Fruit fly (Drosophila melanogaster) whole organism, embryonic: Measurements from ENCODE around the gene CG7304.
A peak's percentile ranks its signal among the peaks of the same experiment; 100 is the strongest.

Experiments used
- Abd-B ChIP-seq: fragments of 200-800 bp; sonication (Bioruptor generic); optimal IDR thresholded peaks from 2 replicates; lab custom pipeline; 2018; ENCODE audit warnings: missing biosample characterization, mild to moderate bottlenecking, missing genetic modification characterization, moderate library complexity
- Adf1 ChIP-seq: fragments of 200-800 bp; sonication (Bioruptor generic); IDR thresholded peaks from 2 replicates; pipeline ENCODE4 v1.3.6; 2022; ENCODE audit warnings: missing biosample characterization, missing genetic modification characterization
- Atf3 ChIP-seq: fragments of 200-800 bp; sonication (Bioruptor generic); optimal IDR thresholded peaks from 3 replicates; lab custom pipeline; 2016; ENCODE audit warnings: missing biosample characterization, missing genetic modification characterization
- CG1024 ChIP-seq: fragments of 200-800 bp; sonication (Bioruptor generic); IDR thresholded peaks from 2 replicates; pipeline ENCODE4 v1.3.6; 2022; ENCODE audit warnings: missing biosample characterization, missing genetic modification characterization
- CG10321 ChIP-seq: fragments of 200-800 bp; sonication (Bioruptor generic); IDR thresholded peaks from 2 replicates; pipeline ENCODE4 v1.3.6; 2022; ENCODE audit warnings: missing biosample characterization, missing genetic modification characterization
- CG10565 ChIP-seq: fragments of 200-800 bp; sonication (Bioruptor generic); optimal IDR thresholded peaks from 3 replicates; lab custom pipeline; 2016; ENCODE audit warnings: missing biosample characterization, mild to moderate bottlenecking, missing genetic modification characterization
- CG11093 ChIP-seq: fragments of 200-800 bp; sonication (Bioruptor generic); IDR thresholded peaks from 3 replicates; pipeline ENCODE4 v1.3.6; 2022; ENCODE audit warnings: missing biosample characterization, missing genetic modification characterization
- CG12299 ChIP-seq: fragments of 200-800 bp; sonication (Bioruptor generic); optimal IDR thresholded peaks from 2 replicates; lab custom pipeline; 2018; ENCODE audit warnings: missing biosample characterization, mild to moderate bottlenecking, missing genetic modification characterization
- CG12391 ChIP-seq: fragments of 200-800 bp; sonication (Bioruptor generic); optimal IDR thresholded peaks from 3 replicates; lab custom pipeline; 2018; ENCODE audit warnings: missing biosample characterization, mild to moderate bottlenecking, missing genetic modification characterization, moderate library complexity
- CG12659 ChIP-seq: fragments of 200-800 bp; sonication (Bioruptor generic); optimal IDR thresholded peaks from 3 replicates; lab custom pipeline; 2017; ENCODE audit warnings: mild to moderate bottlenecking, missing biosample characterization, missing genetic modification reagents, missing genetic modification characterization
- CG14710 ChIP-seq: fragments of 200-800 bp; sonication (Bioruptor generic); optimal IDR thresholded peaks from 3 replicates; lab custom pipeline; 2019; ENCODE audit warnings: missing biosample characterization, mild to moderate bottlenecking, missing genetic modification characterization, moderate library complexity
- CG14860 ChIP-seq: fragments of 200-800 bp; sonication (Bioruptor generic); IDR thresholded peaks from 3 replicates; pipeline ENCODE4 v1.3.6; 2022; ENCODE audit warnings: missing biosample characterization, missing genetic modification characterization; ENCODE audit not compliant: partially characterized antibody
- CG15514 ChIP-seq: fragments of 200-800 bp; sonication (Bioruptor generic); optimal IDR thresholded peaks from 3 replicates; lab custom pipeline; 2017; ENCODE audit warnings: missing biosample characterization, missing genetic modification characterization, mild to moderate bottlenecking, moderate library complexity, missing genetic modification reagents
- CG17802 ChIP-seq: fragments of 200-800 bp; sonication (Bioruptor generic); optimal IDR thresholded peaks from 2 replicates; lab custom pipeline; 2018; ENCODE audit warnings: missing biosample characterization, mild to moderate bottlenecking, missing genetic modification characterization, moderate library complexity
- CG17912 ChIP-seq: fragments of 200-800 bp; sonication (Bioruptor generic); optimal IDR thresholded peaks from 2 replicates; lab custom pipeline; 2018; ENCODE audit warnings: missing biosample characterization, mild to moderate bottlenecking, missing genetic modification characterization
- CG18764 ChIP-seq: fragments of 200-800 bp; sonication (Bioruptor generic); optimal IDR thresholded peaks from 3 replicates; lab custom pipeline; 2016; ENCODE audit warnings: missing biosample characterization, missing genetic modification characterization
- CG2116 ChIP-seq: fragments of 200-800 bp; sonication (Bioruptor generic); optimal IDR thresholded peaks from 3 replicates; lab custom pipeline; 2018; ENCODE audit warnings: missing biosample characterization, mild to moderate bottlenecking, missing genetic modification characterization
- CG4404 ChIP-seq: fragments of 200-800 bp; sonication (Bioruptor generic); IDR thresholded peaks from 2 replicates; pipeline ENCODE4 v1.3.6; 2022; ENCODE audit warnings: missing biosample characterization, missing genetic modification characterization
- CG4854 ChIP-seq: fragments of 200-800 bp; sonication (Bioruptor generic); optimal IDR thresholded peaks from 2 replicates; lab custom pipeline; 2016; ENCODE audit warnings: missing biosample characterization, missing genetic modification characterization, inconsistent platforms
- CG6254 ChIP-seq: fragments of 200-800 bp; sonication (Bioruptor generic); optimal IDR thresholded peaks from 3 replicates; lab custom pipeline; 2017; ENCODE audit warnings: mild to moderate bottlenecking, missing biosample characterization, missing genetic modification reagents, missing genetic modification characterization
- CG6689 ChIP-seq: fragments of 200-800 bp; sonication (Bioruptor generic); IDR thresholded peaks from 2 replicates; pipeline ENCODE4 v1.3.6; 2022; ENCODE audit warnings: missing biosample characterization, missing genetic modification characterization
- CG8089 ChIP-seq: fragments of 200-800 bp; sonication (Bioruptor generic); optimal IDR thresholded peaks from 3 replicates; lab custom pipeline; 2016; ENCODE audit warnings: missing biosample characterization, missing genetic modification characterization
- CG8388 ChIP-seq: fragments of 200-800 bp; sonication (Bioruptor generic); optimal IDR thresholded peaks from 2 replicates; lab custom pipeline; 2019; ENCODE audit warnings: missing biosample characterization, mild to moderate bottlenecking, missing genetic modification characterization, moderate library complexity
- CG8478 ChIP-seq: fragments of >200 bp; optimal IDR thresholded peaks from 2 replicates; lab custom pipeline; 2018
- CG8924 ChIP-seq: fragments of 200-800 bp; optimal IDR thresholded peaks from 3 replicates; lab custom pipeline; 2019; ENCODE audit warnings: missing biosample characterization, mild to moderate bottlenecking, missing genetic modification characterization, moderate library complexity
- CG8944 ChIP-seq: fragments of 200-800 bp; sonication (Bioruptor generic); optimal IDR thresholded peaks from 3 replicates; lab custom pipeline; 2016; ENCODE audit warnings: missing biosample characterization, missing genetic modification characterization
- CkIIα-i1 ChIP-seq: fragments of 200-800 bp; sonication (Bioruptor generic); IDR thresholded peaks from 2 replicates; pipeline ENCODE4 v1.3.6; 2022; ENCODE audit warnings: missing biosample characterization, missing genetic modification characterization
- CrebB ChIP-seq: fragments of 200-800 bp; sonication (Bioruptor generic); optimal IDR thresholded peaks from 3 replicates; lab custom pipeline; 2018; ENCODE audit warnings: missing biosample characterization, mild to moderate bottlenecking, missing genetic modification characterization
- Dbx ChIP-seq: fragments of 200-800 bp; sonication (Bioruptor generic); IDR thresholded peaks from 3 replicates; pipeline ENCODE4 v1.3.6; 2022; ENCODE audit warnings: missing biosample characterization, missing genetic modification characterization
- Hey ChIP-seq: fragments of 200-800 bp; sonication (Bioruptor generic); optimal IDR thresholded peaks from 3 replicates; lab custom pipeline; 2018; ENCODE audit warnings: missing biosample characterization, mild to moderate bottlenecking, missing genetic modification characterization
- Hr3 ChIP-seq: fragments of 200-800 bp; sonication (Bioruptor generic); optimal IDR thresholded peaks from 3 replicates; lab custom pipeline; 2016; ENCODE audit warnings: missing biosample characterization, missing genetic modification characterization
- Hsf ChIP-seq: fragments of 200-800 bp; sonication (Bioruptor generic); optimal IDR thresholded peaks from 3 replicates; lab custom pipeline; 2016; ENCODE audit warnings: missing biosample characterization, missing genetic modification characterization
- Lhr ChIP-seq: fragments of 200-800 bp; sonication (Bioruptor generic); optimal IDR thresholded peaks from 3 replicates; lab custom pipeline; 2017; ENCODE audit warnings: mild to moderate bottlenecking, missing biosample characterization, missing genetic modification reagents, missing genetic modification characterization
- NFAT ChIP-seq: fragments of 200-800 bp; sonication (Bioruptor generic); IDR thresholded peaks from 2 replicates; pipeline ENCODE4 v1.3.6; 2022; ENCODE audit warnings: missing biosample characterization, missing genetic modification characterization
- Nf-YC ChIP-seq: fragments of 200-800 bp; optimal IDR thresholded peaks from 3 replicates; lab custom pipeline; 2019; ENCODE audit warnings: missing biosample characterization, mild to moderate bottlenecking, missing genetic modification characterization, moderate library complexity
- Oli ChIP-seq: fragments of 200-800 bp; sonication (Bioruptor generic); optimal IDR thresholded peaks from 2 replicates; lab custom pipeline; 2018; ENCODE audit warnings: missing biosample characterization, mild to moderate bottlenecking, missing genetic modification characterization, moderate library complexity
- ab ChIP-seq: fragments of 200-800 bp; sonication (Bioruptor generic); optimal IDR thresholded peaks from 2 replicates; lab custom pipeline; 2016; ENCODE audit warnings: missing biosample characterization, missing genetic modification characterization
- bsh ChIP-seq, 2 experiments: fragments of 200-800 bp; sonication (Bioruptor generic); optimal IDR thresholded peaks; 2 replicates each; lab custom pipeline; 2017 to 2018; ENCODE audit warnings: mild to moderate bottlenecking in 2 of 2, missing biosample characterization in 2 of 2, missing genetic modification characterization in 2 of 2, moderate library complexity in 1 of 2
- chm ChIP-seq: fragments of 200-800 bp; sonication (Bioruptor generic); IDR thresholded peaks from 2 replicates; pipeline ENCODE4 v1.3.6; 2022; ENCODE audit warnings: missing biosample characterization, missing genetic modification characterization
- ci ChIP-seq: fragments of 200-800 bp; sonication (Bioruptor generic); IDR thresholded peaks from 3 replicates; pipeline ENCODE4 v1.3.6; 2022; ENCODE audit warnings: missing biosample characterization, missing genetic modification characterization
- da ChIP-seq: fragments of 200-800 bp; sonication (Bioruptor generic); optimal IDR thresholded peaks from 2 replicates; lab custom pipeline; 2016; ENCODE audit warnings: missing biosample characterization, missing genetic modification characterization
- disco-r ChIP-seq: fragments of 200-800 bp; sonication (Bioruptor generic); optimal IDR thresholded peaks from 2 replicates; lab custom pipeline; 2016; ENCODE audit warnings: missing biosample characterization, missing genetic modification characterization
- eve ChIP-seq, 2 experiments: fragments of >200 bp; optimal IDR thresholded peaks; 2 replicates each; lab custom pipeline; 2017; ENCODE audit warnings: missing biosample characterization in 2 of 2, missing genetic modification characterization in 2 of 2
- gsb-n ChIP-seq: fragments of 200-800 bp; sonication (Bioruptor generic); optimal IDR thresholded peaks from 3 replicates; lab custom pipeline; 2018; ENCODE audit warnings: missing biosample characterization, mild to moderate bottlenecking, missing genetic modification characterization
- lola ChIP-seq, 3 experiments: fragments of >200 bp in 2 of 3; fragments of 200-800 bp in 1 of 3; sonication (Bioruptor generic) in 1 of 3; optimal IDR thresholded peaks; 2 replicates each; lab custom pipeline; 2017 to 2019; ENCODE audit warnings: missing biosample characterization in 3 of 3, missing genetic modification characterization in 3 of 3, mild to moderate bottlenecking in 1 of 3, moderate library complexity in 1 of 3
- oc ChIP-seq: fragments of 200-800 bp; sonication (Bioruptor generic); optimal IDR thresholded peaks from 2 replicates; lab custom pipeline; 2018; ENCODE audit warnings: missing biosample characterization, mild to moderate bottlenecking, missing genetic modification characterization, moderate library complexity
- phol ChIP-seq: fragments of 200-800 bp; sonication (Bioruptor generic); optimal IDR thresholded peaks from 3 replicates; lab custom pipeline; 2018; ENCODE audit warnings: missing biosample characterization, mild to moderate bottlenecking, missing genetic modification characterization, moderate library complexity
- sim ChIP-seq: fragments of 200-800 bp; sonication (Bioruptor generic); IDR thresholded peaks from 2 replicates; pipeline ENCODE4 v1.3.6; 2022; ENCODE audit warnings: missing biosample characterization, missing genetic modification characterization
- unc-4 ChIP-seq: fragments of 200-800 bp; sonication (Bioruptor generic); IDR thresholded peaks from 2 replicates; pipeline ENCODE4 v1.3.6; 2022; ENCODE audit warnings: missing biosample characterization, missing genetic modification characterization; ENCODE audit not compliant: partially characterized antibody
- vfl ChIP-seq: fragments of 200-800 bp; sonication (Bioruptor generic); optimal IDR thresholded peaks from 2 replicates; lab custom pipeline; 2016; ENCODE audit warnings: missing biosample characterization, missing genetic modification characterization

CG7304 gene

dm6 chr3L:15700338-15700966 is 20.9 kb downstream of the CG7304 start (continued):
- no peak for TF ChIP-seq disco-r (GFP tag; lab: Kevin White, UChicago)
- TF ChIP-seq Hsf (GFP tag; lab: Kevin White, UChicago) = peak; percentile 32
- TF ChIP-seq CG17802 = no peak
- peak; percentile 81 for TF ChIP-seq CG12391 (tag; lab: Kevin White, UChicago)
- no peak for TF ChIP-seq sim
- TF ChIP-seq CG8478 (lab: Kevin White, UChicago) = no peak
- TF ChIP-seq CG17912 (GFP tag; lab: Kevin White, UChicago) = no peak
- TF ChIP-seq Nf-YC (tag; lab: Kevin White, UChicago) = no peak
- TF ChIP-seq CG2116 (GFP tag; lab: Kevin White, UChicago) = peak; percentile 4
- no peak for TF ChIP-seq CG8944
- TF ChIP-seq da (GFP tag; lab: Kevin White, UChicago) = no peak
- TF ChIP-seq vfl = no peak
- no peak for TF ChIP-seq chm
- peak; percentile 13 for TF ChIP-seq Lhr (GFP tag; lab: Kevin White, UChicago)
- TF ChIP-seq Hr3 (GFP tag; lab: Kevin White, UChicago) = peak; percentile 26
- no peak for TF ChIP-seq ci (GFP tag; lab: Robert Waterston, UW)
- no peak for TF ChIP-seq CG11093 (GFP tag; lab: Robert Waterston, UW)
- TF ChIP-seq CG10321 (GFP tag; lab: Robert Waterston, UW) = no peak
- peak in 1 of 2 experiments; percentile 60 for TF ChIP-seq eve (GFP tag; optimal IDR thresholded peaks at IDR 0.05; lab: Kevin White, UChicago)
- peak; percentile 62 for TF ChIP-seq phol
- no peak for TF ChIP-seq Adf1
- TF ChIP-seq Atf3 = no peak
- no peak for TF ChIP-seq oc (tag; lab: Kevin White, UChicago)
- TF ChIP-seq CG10565 (GFP tag; lab: Kevin White, UChicago) = no peak
- no peak for TF ChIP-seq CG12299 (tag; lab: Kevin White, UChicago)
- no peak for TF ChIP-seq Dbx (GFP tag; lab: Robert Waterston, UW)
- peak; percentile 54 for TF ChIP-seq CG4404 (GFP tag; lab: Robert Waterston, UW)
- TF ChIP-seq CG6254 (GFP tag; lab: Kevin White, UChicago) = no peak
- no peak for TF ChIP-seq CG1024 (GFP tag; lab: Robert Waterston, UW)
- TF ChIP-seq CG6689 (GFP tag; lab: Robert Waterston, UW) = no peak
- peak; percentile 55 to 59 for TF ChIP-seq bsh (GFP tag; optimal IDR thresholded peaks at IDR 0.05; lab: Kevin White, UChicago)
- TF ChIP-seq CkIIα-i1 (GFP tag; lab: Robert Waterston, UW) = no peak
- peak; percentile 66 for TF ChIP-seq CG8388 (GFP tag; lab: Kevin White, UChicago)
- TF ChIP-seq CG8089 (GFP tag; lab: Kevin White, UChicago) = no peak
- TF ChIP-seq Abd-B (GFP tag; lab: Kevin White, UChicago) = peak; percentile 48
- no peak for TF ChIP-seq Hey
- TF ChIP-seq CG14860 = no peak
- peak in 1 of 3 experiments; percentile 96 for TF ChIP-seq lola (GFP tag; optimal IDR thresholded peaks at IDR 0.05; lab: Kevin White, UChicago)
- no peak for TF ChIP-seq unc-4
- no peak for TF ChIP-seq ab (GFP tag; lab: Kevin White, UChicago)
- no peak for TF ChIP-seq NFAT (GFP tag; lab: Robert Waterston, UW)
- TF ChIP-seq Oli (tag; lab: Kevin White, UChicago) = peak; percentile 42
- TF ChIP-seq CrebB (tag; lab: Kevin White, UChicago) = no peak
- no peak for TF ChIP-seq CG4854 (GFP tag; lab: Kevin White, UChicago)
- peak; percentile 75 for TF ChIP-seq CG8924
- peak; percentile 72 for TF ChIP-seq CG14710 (tag; lab: Kevin White, UChicago)
- TF ChIP-seq CG15514 = no peak
- TF ChIP-seq CG18764 (GFP tag; lab: Kevin White, UChicago) = no peak
- TF ChIP-seq gsb-n (tag; lab: Kevin White, UChicago) = peak; percentile 76
- no peak for TF ChIP-seq CG12659 (GFP tag; lab: Kevin White, UChicago)
